Worm (Caenorhabditis elegans): ENCODE measurements around the gene T28C6.8.

ce11 chrIV:8816029-8816428 lies 14.5 kb downstream of the T28C6.8 start, which contains the start of gene grsp-2:
- TF ChIP-seq snpc-4 (tag; optimal IDR thresholded peaks at IDR 0.05), result no peak
- TF ChIP-seq egl-27 (tag; optimal IDR thresholded peaks at IDR 0.05), result no peak
- TF ChIP-seq nhr-11 (tag; optimal IDR thresholded peaks at IDR 0.05), result no peak
- no peak for TF ChIP-seq ama-1 (optimal IDR thresholded peaks at IDR 0.05)
- TF ChIP-seq pqm-1 (tag; optimal IDR thresholded peaks at IDR 0.05), result no peak
